Fruit fly (Drosophila melanogaster): ENCODE data around the gene CG7778.

The CG7778 gene

DNA sequence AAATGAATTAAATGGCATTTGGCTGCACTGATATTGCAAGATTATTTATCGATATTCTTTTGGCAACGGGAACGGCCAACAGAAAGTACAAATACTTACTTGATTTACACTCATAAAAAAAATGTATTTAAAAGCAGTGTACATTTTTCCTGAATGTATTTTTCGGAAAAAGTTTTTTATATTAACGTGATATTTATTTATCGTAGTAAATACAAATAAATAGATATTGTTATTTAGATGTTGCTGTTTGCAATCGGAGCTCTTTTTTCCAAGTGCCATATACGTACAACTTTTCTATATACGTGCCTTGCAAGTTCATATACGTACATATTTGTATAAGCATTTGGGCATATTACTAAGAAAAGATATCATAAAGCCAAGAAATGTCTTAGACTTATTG lies 4.9 kb downstream of the CG7778 start:
- TF ChIP-seq Met (GFP tag; optimal IDR thresholded peaks at IDR 0.05) (peak; percentile 31), svp (GFP tag) (peak; percentile 51), cyc (GFP tag; optimal IDR thresholded peaks at IDR 0.05) (peak; percentile 21), CG6808 (GFP tag; optimal IDR thresholded peaks at IDR 0.05) (no peak), CG10631 (GFP tag; optimal IDR thresholded peaks at IDR 0.05) (no peak), CG6163 (GFP tag; IDR thresholded peaks at IDR 0.05) (no peak), Eip78C (GFP tag) (no peak), topi (GFP tag; optimal IDR thresholded peaks at IDR 0.05) (peak; percentile 26)

- TF ChIP-seq vri (GFP tag; optimal IDR thresholded peaks at IDR 0.05) = peak; percentile 50
- TF ChIP-seq CG11902 (GFP tag; optimal IDR thresholded peaks at IDR 0.05) = no peak
Observed at dm6 chr2L:8351864-8352263, 5.4 kb downstream of the CG7778 start, which contains the start of gene Mur29B. Gene Mur29B, plus strand, starts transcription at chr2L:8352187.

- TF ChIP-seq salr (GFP tag; optimal IDR thresholded peaks at IDR 0.05) (no peak), CG15336 (GFP tag; IDR thresholded peaks at IDR 0.05) (no peak), Met (GFP tag; optimal IDR thresholded peaks at IDR 0.05) (no peak), CG6163 (GFP tag; IDR thresholded peaks at IDR 0.05) (no peak), vri (GFP tag; optimal IDR thresholded peaks at IDR 0.05) (no peak), OdsH (GFP tag; optimal IDR thresholded peaks at IDR 0.05) (no peak), Blimp-1 (GFP tag; optimal IDR thresholded peaks at IDR 0.05) (no peak), cyc (GFP tag; optimal IDR thresholded peaks at IDR 0.05) (no peak), spab (GFP tag; optimal IDR thresholded peaks at IDR 0.05) (no peak), fd85E (GFP tag; optimal IDR thresholded peaks at IDR 0.05) (no peak), Sox102F (GFP tag; optimal IDR thresholded peaks at IDR 0.05) (no peak), CG3919 (GFP tag; optimal IDR thresholded peaks at IDR 0.05) (no peak), CG9139 (GFP tag; optimal IDR thresholded peaks at IDR 0.05) (no peak), Lpt (GFP tag; optimal IDR thresholded peaks at IDR 0.05) (no peak), CG3032 (tag; optimal IDR thresholded peaks at IDR 0.05) (no peak), dsx (GFP tag; optimal IDR thresholded peaks at IDR 0.05; ENCODE audit: poor library complexity, severe bottlenecking) (no peak)
Observed at dm6 chr2L:8355419-8355818, 9.0 kb downstream of the CG7778 start.

dm6 chr2L:8361204-8361952 lies 15.0 kb downstream of the CG7778 start:
- TF ChIP-seq CG8119 (GFP tag; IDR thresholded peaks at IDR 0.05) (no peak; the same call in 1 of the 3 replicates), Blimp-1 (GFP tag; optimal IDR thresholded peaks at IDR 0.05) (peak; percentile 41), esn (GFP tag; optimal IDR thresholded peaks at IDR 0.05) (peak; percentile 75), CG31627 (GFP tag; optimal IDR thresholded peaks at IDR 0.05) (peak; percentile 69), CG11902 (GFP tag; optimal IDR thresholded peaks at IDR 0.05) (peak; percentile 20), CG6792 (GFP tag; optimal IDR thresholded peaks at IDR 0.05) (peak; percentile 62), CG34406 (GFP tag; optimal IDR thresholded peaks at IDR 0.05) (peak; percentile 46), CG16779 (tag; optimal IDR thresholded peaks at IDR 0.05) (no peak), svp (GFP tag) (peak; percentile 85), Eip78C (GFP tag) (peak; percentile 91), salr (GFP tag; optimal IDR thresholded peaks at IDR 0.05) (peak in 1 of 2 experiments; percentile 52), Eip93F (GFP tag; optimal IDR thresholded peaks at IDR 0.05) (no peak), topi (GFP tag; optimal IDR thresholded peaks at IDR 0.05) (peak; percentile 42), CG15336 (GFP tag; IDR thresholded peaks at IDR 0.05) (peak; percentile 63), CG6854 (GFP tag; optimal IDR thresholded peaks at IDR 0.05) (peak; percentile 5), CG3032 (tag; optimal IDR thresholded peaks at IDR 0.05) (peak; percentile 56), Ets21C (GFP tag; optimal IDR thresholded peaks at IDR 0.05) (peak; percentile 40), CG32006 (GFP tag; optimal IDR thresholded peaks at IDR 0.05) (peak; percentile 73), ss (GFP tag; optimal IDR thresholded peaks at IDR 0.05) (peak; percentile 30 to 62), spab (GFP tag; optimal IDR thresholded peaks at IDR 0.05) (peak; percentile 46), eg (GFP tag; IDR thresholded peaks at IDR 0.05) (peak; percentile 43; the same call in 2 of the 3 replicates), CG1621 (tag; optimal IDR thresholded peaks at IDR 0.05) (no peak), CG8319 (GFP tag; optimal IDR thresholded peaks at IDR 0.05) (peak; percentile 27), CG10631 (GFP tag; optimal IDR thresholded peaks at IDR 0.05) (peak; percentile 42), Hr38 (GFP tag; optimal IDR thresholded peaks at IDR 0.05) (no peak), achi (GFP tag; optimal IDR thresholded peaks at IDR 0.05) (peak; percentile 60), CG9139 (GFP tag; optimal IDR thresholded peaks at IDR 0.05) (no peak), Smox (GFP tag; optimal IDR thresholded peaks at IDR 0.05) (peak; percentile 61), CG11294 (GFP tag; IDR thresholded peaks at IDR 0.05) (peak; percentile 27; the same call in 1 of the 2 replicates), CG3919 (GFP tag; optimal IDR thresholded peaks at IDR 0.05) (no peak), CG4318 (GFP tag; optimal IDR thresholded peaks at IDR 0.05) (peak; percentile 5), Lpt (GFP tag; optimal IDR thresholded peaks at IDR 0.05) (no peak), fkh (GFP tag; optimal IDR thresholded peaks at IDR 0.05) (peak; percentile 75)

All from whole organism, prepupa.